Worm (Caenorhabditis elegans): Measurements from ENCODE around the gene exos-2.

The exos-2 gene

DNA sequence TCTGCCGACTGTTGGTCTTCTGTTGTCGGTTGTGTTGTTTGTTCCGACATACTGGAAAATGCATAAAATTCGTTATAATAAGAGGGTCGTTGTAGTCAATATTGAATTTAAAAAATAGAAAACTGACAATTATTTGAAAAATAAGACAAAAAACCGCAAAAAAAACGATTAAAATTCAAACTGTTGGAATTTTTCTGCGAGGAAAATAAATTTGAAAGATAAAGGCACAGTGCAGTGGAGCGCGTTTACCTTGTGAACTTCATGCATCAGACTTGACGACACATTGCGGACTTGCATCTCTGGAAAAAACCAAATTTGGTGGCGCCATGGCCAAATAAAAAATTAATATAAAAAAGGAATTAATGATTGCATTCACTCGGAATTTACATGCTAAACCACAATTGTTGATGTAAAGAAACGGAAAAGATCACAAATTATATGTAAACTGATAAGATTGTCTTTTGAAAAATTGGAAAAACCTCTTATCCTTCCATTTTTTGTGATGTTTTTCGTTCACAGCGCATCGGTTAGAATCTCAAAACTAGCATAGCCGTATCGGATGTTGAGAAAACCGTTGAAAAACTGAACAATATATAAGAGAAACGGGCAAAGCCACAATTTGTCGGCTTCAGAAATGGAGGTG is 38.7 kb upstream of the exos-2 start, which contains the start of the genes hrpf-2 and bli-6 (continued):
- no peak for TF ChIP-seq lin-39 (tag; optimal IDR thresholded peaks at IDR 0.05)
- no peak for TF ChIP-seq ceh-16 (tag; optimal IDR thresholded peaks at IDR 0.05)
- TF ChIP-seq mab-5 (tag; optimal IDR thresholded peaks at IDR 0.05): peak; percentile 50
- TF ChIP-seq unc-55 (GFP tag; optimal IDR thresholded peaks at IDR 0.05): peak; percentile 85
- TF ChIP-seq unc-62 (GFP tag; optimal IDR thresholded peaks at IDR 0.05): no peak
- TF ChIP-seq snpc-4 (tag; optimal IDR thresholded peaks at IDR 0.05): peak; percentile 50
- TF ChIP-seq ztf-1 (GFP tag; conservative IDR thresholded peaks at IDR 0.05): no peak
- peak; percentile 86 for TF ChIP-seq gmeb-1 (tag; optimal IDR thresholded peaks at IDR 0.05)
- TF ChIP-seq elt-1 (tag; optimal IDR thresholded peaks at IDR 0.05): no peak

DNA sequence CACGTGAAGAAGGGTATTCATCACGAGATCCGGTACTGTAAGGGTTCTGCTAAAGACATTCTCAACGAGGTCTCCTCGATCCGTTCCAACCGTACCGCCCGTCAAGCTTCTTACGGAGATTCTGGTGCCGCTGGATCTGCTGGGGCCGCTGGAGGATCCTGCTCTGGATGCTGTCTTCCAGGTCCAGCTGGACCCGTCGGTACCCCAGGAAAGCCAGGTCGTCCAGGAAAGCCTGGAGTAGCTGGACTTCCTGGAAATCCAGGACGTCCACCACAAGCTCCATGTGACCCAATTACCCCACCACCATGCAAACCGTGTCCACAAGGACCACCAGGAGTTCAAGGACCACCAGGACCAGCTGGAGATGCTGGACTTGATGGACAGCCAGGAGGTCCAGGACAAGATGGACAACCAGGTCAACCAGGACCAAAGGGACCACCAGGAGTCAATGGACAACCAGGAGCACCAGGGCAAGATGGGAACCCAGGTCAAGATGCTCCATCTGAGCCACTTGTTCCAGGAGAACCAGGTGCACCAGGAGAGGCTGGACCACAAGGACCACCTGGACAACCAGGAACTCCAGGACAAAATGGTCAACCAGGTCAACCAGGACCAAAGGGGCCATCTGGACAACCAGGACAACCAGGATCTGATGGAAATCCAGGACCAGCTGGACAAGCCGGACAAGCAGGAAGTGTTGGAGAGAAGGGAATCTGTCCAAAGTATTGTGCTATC is 37.8 kb upstream of the exos-2 start:
- 0 out of 2 replicates have a peak, but pooled peaks have one; percentile 87 for TF ChIP-seq ztf-1 (GFP tag; conservative IDR thresholded peaks at IDR 0.05)
- no peak for TF ChIP-seq mbf-1 (tag; optimal IDR thresholded peaks at IDR 0.05)

ce11 chrIV:6378398-6378797 is 36.9 kb upstream of the exos-2 start:
- TF ChIP-seq nhr-10 (tag; optimal IDR thresholded peaks at IDR 0.05) (no peak), nhr-25 (tag; optimal IDR thresholded peaks at IDR 0.05) (no peak), C34F6.9 (tag; optimal IDR thresholded peaks at IDR 0.05) (no peak), nhr-23 (tag; optimal IDR thresholded peaks at IDR 0.05) (no peak), nhr-12 (tag; optimal IDR thresholded peaks at IDR 0.05) (no peak), zag-1 (tag; optimal IDR thresholded peaks at IDR 0.05) (no peak), crh-2 (tag; optimal IDR thresholded peaks at IDR 0.05) (no peak)

- TF ChIP-seq lsy-2 (tag; optimal IDR thresholded peaks at IDR 0.05): no peak
- no peak for TF ChIP-seq mab-5 (tag; optimal IDR thresholded peaks at IDR 0.05)
- no peak for TF ChIP-seq peb-1 (tag; optimal IDR thresholded peaks at IDR 0.05)
- TF ChIP-seq blmp-1 (tag; optimal IDR thresholded peaks at IDR 0.05; ENCODE audit: insufficient read depth): no peak
- TF ChIP-seq lin-11 (tag; optimal IDR thresholded peaks at IDR 0.05): no peak
- TF ChIP-seq C34F6.9 (tag; optimal IDR thresholded peaks at IDR 0.05): no peak
- no peak for TF ChIP-seq nhr-12 (tag; optimal IDR thresholded peaks at IDR 0.05)
- no peak for TF ChIP-seq zag-1 (tag; optimal IDR thresholded peaks at IDR 0.05)
- no peak for TF ChIP-seq egl-27 (tag; optimal IDR thresholded peaks at IDR 0.05)
- TF ChIP-seq nhr-23 (tag; optimal IDR thresholded peaks at IDR 0.05): no peak
- no peak for TF ChIP-seq lin-13 (GFP tag; optimal IDR thresholded peaks at IDR 0.05)
- TF ChIP-seq nhr-10 (tag; optimal IDR thresholded peaks at IDR 0.05): no peak
- no peak for TF ChIP-seq nhr-21 (tag; optimal IDR thresholded peaks at IDR 0.05)
- no peak for TF ChIP-seq sma-9 (GFP tag; optimal IDR thresholded peaks at IDR 0.05)
- TF ChIP-seq sma-9 (tag; optimal IDR thresholded peaks at IDR 0.05): no peak
- TF ChIP-seq nhr-237 (tag; optimal IDR thresholded peaks at IDR 0.05): no peak
- TF ChIP-seq elt-1 (tag; optimal IDR thresholded peaks at IDR 0.05): no peak
- no peak for TF ChIP-seq ztf-4 (tag; optimal IDR thresholded peaks at IDR 0.05)
- no peak for TF ChIP-seq ceh-16 (tag; optimal IDR thresholded peaks at IDR 0.05)
- TF ChIP-seq sem-4 (tag; optimal IDR thresholded peaks at IDR 0.05): no peak
- TF ChIP-seq dmd-4 (tag; optimal IDR thresholded peaks at IDR 0.05): no peak
These were observed 31.3 kb upstream of the exos-2 start, which contains the start of gene shl-1 for ce11 chrIV:6383970-6384369. Gene shl-1 (minus strand): TSS chrIV:6384070.

- TF ChIP-seq unc-55 (GFP tag; optimal IDR thresholded peaks at IDR 0.05) (no peak), zag-1 (tag; optimal IDR thresholded peaks at IDR 0.05) (no peak), ceh-82 (tag; optimal IDR thresholded peaks at IDR 0.05) (no peak), mab-5 (tag; optimal IDR thresholded peaks at IDR 0.05) (no peak), nhr-129 (tag; optimal IDR thresholded peaks at IDR 0.05) (no peak), ama-1 (optimal IDR thresholded peaks at IDR 0.05) (no peak)
These were observed 30.3 kb upstream of the exos-2 start for ce11 chrIV:6385010-6385409.
